Fruit fly (Drosophila melanogaster): ENCODE measurements around the gene Rpt5.

DNA sequence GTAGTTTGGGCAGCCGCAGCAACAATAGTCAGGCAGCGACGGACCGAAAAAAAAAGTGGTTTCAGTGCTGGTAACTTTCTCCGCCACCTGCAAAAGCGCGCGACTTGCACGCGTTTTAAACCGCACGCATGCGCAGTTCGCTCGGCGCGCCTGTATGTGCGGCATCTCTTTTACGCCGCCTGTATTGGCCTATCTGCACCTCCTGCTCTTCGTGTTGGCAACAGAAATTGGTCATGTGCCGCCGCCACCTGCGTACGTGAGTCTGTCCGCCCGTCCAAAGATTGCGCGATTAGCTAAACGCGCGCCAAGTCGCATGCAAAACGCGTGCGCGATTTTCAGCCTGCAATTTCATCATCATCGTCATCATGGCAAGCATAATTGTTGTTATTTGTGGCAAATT, 17.0 kb upstream of the Rpt5 start:
- TF ChIP-seq Sin3A (optimal IDR thresholded peaks at IDR 0.05), result no peak
- TF ChIP-seq h (optimal IDR thresholded peaks at IDR 0.05), result no peak
- no peak for TF ChIP-seq ttk (optimal IDR thresholded peaks at IDR 0.05)
- no peak for TF ChIP-seq insv (optimal IDR thresholded peaks at IDR 0.05)
- no peak for TF ChIP-seq psq (optimal IDR thresholded peaks at IDR 0.05)
